Worm (Caenorhabditis elegans) whole organism, midembryonic: ENCODE data around the gene rdl-1.

Experiments
- cog-1 ChIP-seq: sonication (generic microtip); optimal IDR thresholded peaks from 2 replicates; lab custom pipeline; 2016; ENCODE audit warnings: missing genetic modification characterization, missing compliant biosample characterization
- flt-1 ChIP-seq: fragments of 200-800 bp; sonication (Bioruptor generic); IDR thresholded peaks from 2 replicates; pipeline ENCODE4 v1.3.6; 2022; ENCODE audit warnings: missing genetic modification characterization, missing compliant biosample characterization
- klf-2 ChIP-seq: fragments of 200-800 bp; sonication (Bioruptor generic); conservative IDR thresholded peaks from 2 replicates; pipeline ENCODE4 v1.3.6; 2022; ENCODE audit warnings: missing genetic modification reagents, missing genetic modification characterization, missing compliant biosample characterization
- med-1 ChIP-seq: sonication (generic microtip); optimal IDR thresholded peaks from 2 replicates; lab custom pipeline; 2017; ENCODE audit warnings: missing genetic modification characterization, mild to moderate bottlenecking, missing compliant biosample characterization, antibody characterized with exemption, missing genetic modification reagents; ENCODE audit not compliant: insufficient read depth
- ref-1 ChIP-seq: fragments of 200-800 bp; sonication (Bioruptor generic); conservative IDR thresholded peaks from 2 replicates; pipeline ENCODE4 v1.3.6; 2022; ENCODE audit warnings: missing genetic modification reagents, missing genetic modification characterization, missing compliant biosample characterization
- tab-1 ChIP-seq: fragments of 200-800 bp; sonication (Bioruptor generic); IDR thresholded peaks from 2 replicates; pipeline ENCODE4 v1.3.6; 2022; ENCODE audit warnings: missing genetic modification characterization, missing compliant biosample characterization
- ztf-23 ChIP-seq: fragments of 200-800 bp; sonication (Bioruptor generic); IDR thresholded peaks from 2 replicates; pipeline ENCODE4 v1.3.6; 2022; ENCODE audit warnings: missing genetic modification reagents, missing genetic modification characterization, missing compliant biosample characterization

ce11 chrIV:7816402-7817102 lies 46.5 kb upstream of the rdl-1 start:
- TF ChIP-seq ref-1 (GFP tag; lab: Robert Waterston, UW) (no peak), klf-2 (GFP tag; lab: Robert Waterston, UW) (no peak), med-1 (no peak), cog-1 (no peak), tab-1 (GFP tag; lab: Robert Waterston, UW) (no peak), flt-1 (GFP tag; lab: Robert Waterston, UW) (no peak), ztf-23 (GFP tag; lab: Robert Waterston, UW) (no peak)
